Worm (Caenorhabditis elegans) whole organism, mixed stage, embryonic: ENCODE results near the gene ssu-1.

ENCODE experiments used
- blmp-1 ChIP-seq: fragments of 150-350 bp; optimal IDR thresholded peaks from 2 replicates; lab custom pipeline; 2014; ENCODE audit warnings: missing biosample characterization, missing genetic modification characterization
- ceh-39 ChIP-seq: fragments of 150-350 bp; optimal IDR thresholded peaks from 2 replicates; lab custom pipeline; 2014; ENCODE audit warnings: missing biosample characterization, missing genetic modification characterization
- ces-1 ChIP-seq: fragments of 150-350 bp; optimal IDR thresholded peaks from 2 replicates; lab custom pipeline; 2014; ENCODE audit warnings: missing biosample characterization, missing genetic modification reagents, missing genetic modification characterization
- cnd-1 ChIP-seq: fragments of 200-800 bp; sonication (Bioruptor generic); optimal IDR thresholded peaks from 2 replicates; lab custom pipeline; 2018; ENCODE audit warnings: mild to moderate bottlenecking, missing genetic modification characterization, missing compliant biosample characterization
- elt-1 ChIP-seq: sonication (generic microtip); optimal IDR thresholded peaks from 2 replicates; lab custom pipeline; 2017; ENCODE audit warnings: missing genetic modification characterization, mild to moderate bottlenecking, missing compliant biosample characterization, antibody characterized with exemption, moderate library complexity, borderline replicate concordance; ENCODE audit not compliant: insufficient read depth
- mep-1 ChIP-seq: fragments of 150-350 bp; optimal IDR thresholded peaks from 2 replicates; lab custom pipeline; 2017; ENCODE audit warnings: missing biosample characterization, missing genetic modification reagents, missing genetic modification characterization, inconsistent platforms
- pha-4 ChIP-seq: fragments of 150-350 bp; optimal IDR thresholded peaks from 2 replicates; lab custom pipeline; 2018; ENCODE audit warnings: missing biosample characterization, missing genetic modification reagents, missing genetic modification characterization
- snpc-4 ChIP-seq: fragments of 150-350 bp; optimal IDR thresholded peaks from 2 replicates; lab custom pipeline; 2014; ENCODE audit warnings: missing biosample characterization, missing genetic modification characterization
- sptf-1 ChIP-seq: sonication (generic microtip); optimal IDR thresholded peaks from 2 replicates; lab custom pipeline; 2017; ENCODE audit warnings: mild to moderate bottlenecking, missing genetic modification characterization, moderate library complexity, missing compliant biosample characterization
- zip-8 ChIP-seq: fragments of 150-350 bp; optimal IDR thresholded peaks from 2 replicates; lab custom pipeline; 2014; ENCODE audit warnings: missing biosample characterization, missing genetic modification characterization

ssu-1 gene

ce11 chrV:20093940-20094339, 39.1 kb downstream of the ssu-1 start:
- TF ChIP-seq blmp-1: no peak
- TF ChIP-seq ces-1 (GFP tag; lab: Kevin White, UChicago): peak; percentile 69

ce11 chrV:20090698-20091313, 42.3 kb downstream of the ssu-1 start, which contains the start of the genes dcs-1 and sec-23:
TSS of gene dcs-1 (minus strand) at chrV:20090743.
TSS of gene sec-23 (plus strand) at chrV:20091263.
- TF ChIP-seq elt-1 (tag; lab: Kevin White, UChicago) (no peak), sptf-1 (tag; lab: Kevin White, UChicago) (peak; percentile 20)
- TF ChIP-seq, all 35 proteins: peak for 1

ce11 chrV:20087635-20088034, 45.4 kb downstream of the ssu-1 start, which contains the start of gene fre-1:
TSS of gene fre-1 (minus strand) at chrV:20087735.
- TF ChIP-seq zip-8 (tag; lab: Kevin White, UChicago) (peak; percentile 46), mep-1 (tag; lab: Kevin White, UChicago) (no peak), cnd-1 (tag; lab: Kevin White, UChicago) (no peak), pha-4 (no peak), ces-1 (GFP tag; lab: Kevin White, UChicago) (no peak), ceh-39 (tag; lab: Kevin White, UChicago) (no peak), snpc-4 (no peak)
- TF ChIP-seq, all 35 proteins: peak for 1
